Worm (Caenorhabditis elegans): Measurements from ENCODE around the gene T16G12.9.
A peak's percentile ranks its signal among the peaks of the same experiment; 100 is the strongest.

T16G12.9 gene

ce11 chrIII:10096525-10096972 is 18.5 kb upstream of the T16G12.9 start (continued):
- TF ChIP-seq hlh-11 (tag; optimal IDR thresholded peaks at IDR 0.05) (peak; percentile 98), zfp-3 (GFP tag; conservative IDR thresholded peaks at IDR 0.05) (no peak), pqm-1 (tag; optimal IDR thresholded peaks at IDR 0.05) (peak; percentile 27), daf-16 (GFP tag; optimal IDR thresholded peaks at IDR 0.05) (peak; percentile 56 to 69), daf-16 (tag; optimal IDR thresholded peaks at IDR 0.05) (peak; percentile 72), mdl-1 (tag; optimal IDR thresholded peaks at IDR 0.05) (peak; percentile 98 to 99), nhr-102 (tag; optimal IDR thresholded peaks at IDR 0.05) (peak; percentile 79), cey-2 (tag; optimal IDR thresholded peaks at IDR 0.05; ENCODE audit: borderline replicate concordance, insufficient read depth) (peak; percentile 34), nhr-28 (tag; optimal IDR thresholded peaks at IDR 0.05) (peak; percentile 81), unc-39 (tag; optimal IDR thresholded peaks at IDR 0.05) (no peak), T20F7.1 (GFP tag; optimal IDR thresholded peaks at IDR 0.05) (peak; percentile 66), lir-3 (tag; optimal IDR thresholded peaks at IDR 0.05) (no peak), lin-13 (GFP tag; optimal IDR thresholded peaks at IDR 0.05) (peak; percentile 38), zag-1 (tag; optimal IDR thresholded peaks at IDR 0.05) (peak; percentile 40), mxl-2 (GFP tag; conservative IDR thresholded peaks at IDR 0.05) (0 out of 2 replicates have a peak, but pooled peaks have one; percentile 4), rbr-2 (tag; optimal IDR thresholded peaks at IDR 0.05) (peak; percentile 89), fos-1 (tag; optimal IDR thresholded peaks at IDR 0.05) (no peak), set-16 (GFP tag; IDR thresholded peaks at IDR 0.05) (peak; percentile 53), F44E2.7 (GFP tag; IDR thresholded peaks at IDR 0.05) (no peak), F26F4.8 (GFP tag; conservative IDR thresholded peaks at IDR 0.05) (no peak), hlh-30 (tag; optimal IDR thresholded peaks at IDR 0.05; ENCODE audit: insufficient read depth) (peak; percentile 95), zfp-2 (tag; optimal IDR thresholded peaks at IDR 0.05) (no peak), ztf-11 (tag; optimal IDR thresholded peaks at IDR 0.05) (no peak), ceh-20 (GFP tag; IDR thresholded peaks at IDR 0.05) (peak; percentile 81), dmd-9 (GFP tag; IDR thresholded peaks at IDR 0.05) (no peak), gei-8 (GFP tag; optimal IDR thresholded peaks at IDR 0.05) (peak; percentile 17), zip-11 (GFP tag; IDR thresholded peaks at IDR 0.05) (no peak), lin-39 (tag; optimal IDR thresholded peaks at IDR 0.05) (no peak), nhr-77 (tag; optimal IDR thresholded peaks at IDR 0.05) (peak; percentile 34), nhr-10 (tag; optimal IDR thresholded peaks at IDR 0.05) (peak; percentile 33), snpc-4 (tag; optimal IDR thresholded peaks at IDR 0.05) (no peak), F49E8.2 (tag; optimal IDR thresholded peaks at IDR 0.05; ENCODE audit: borderline replicate concordance) (no peak), lin-1 (GFP tag; IDR thresholded peaks at IDR 0.05) (peak; percentile 80), nhr-42 (GFP tag; IDR thresholded peaks at IDR 0.05) (peak; percentile 45; the same call in 1 of the 2 replicates), R02D3.7 (tag; optimal IDR thresholded peaks at IDR 0.05) (no peak), mep-1 (tag; optimal IDR thresholded peaks at IDR 0.05) (peak; percentile 91), lin-15B (tag; optimal IDR thresholded peaks at IDR 0.05) (no peak), mes-2 (tag; optimal IDR thresholded peaks at IDR 0.05; ENCODE audit: poor library complexity, severe bottlenecking) (peak; percentile 34), ces-1 (GFP tag; optimal IDR thresholded peaks at IDR 0.05) (peak; percentile 10), fkh-10 (GFP tag; optimal IDR thresholded peaks at IDR 0.05) (peak; percentile 76), Y105C5A.15 (GFP tag; IDR thresholded peaks at IDR 0.05) (no peak), nhr-48 (tag; optimal IDR thresholded peaks at IDR 0.05) (peak; percentile 94), jun-1 (tag; optimal IDR thresholded peaks at IDR 0.05) (peak; percentile 76), nhr-6 (tag; optimal IDR thresholded peaks at IDR 0.05) (peak; percentile 92), aly-2 (tag; optimal IDR thresholded peaks at IDR 0.05) (no peak), spr-1 (tag; optimal IDR thresholded peaks at IDR 0.05) (peak; percentile 59), nhr-25 (tag; optimal IDR thresholded peaks at IDR 0.05; ENCODE audit: borderline replicate concordance, insufficient read depth) (peak; percentile 67), dve-1 (tag; optimal IDR thresholded peaks at IDR 0.05; ENCODE audit: insufficient read depth) (peak; percentile 96), pha-4 (GFP tag; IDR thresholded peaks at IDR 0.05) (peak; percentile 67), pha-4 (tag; optimal IDR thresholded peaks at IDR 0.05) (peak; percentile 85)
